Fruit fly (Drosophila melanogaster): ENCODE measurements around the gene CG3198.

DNA sequence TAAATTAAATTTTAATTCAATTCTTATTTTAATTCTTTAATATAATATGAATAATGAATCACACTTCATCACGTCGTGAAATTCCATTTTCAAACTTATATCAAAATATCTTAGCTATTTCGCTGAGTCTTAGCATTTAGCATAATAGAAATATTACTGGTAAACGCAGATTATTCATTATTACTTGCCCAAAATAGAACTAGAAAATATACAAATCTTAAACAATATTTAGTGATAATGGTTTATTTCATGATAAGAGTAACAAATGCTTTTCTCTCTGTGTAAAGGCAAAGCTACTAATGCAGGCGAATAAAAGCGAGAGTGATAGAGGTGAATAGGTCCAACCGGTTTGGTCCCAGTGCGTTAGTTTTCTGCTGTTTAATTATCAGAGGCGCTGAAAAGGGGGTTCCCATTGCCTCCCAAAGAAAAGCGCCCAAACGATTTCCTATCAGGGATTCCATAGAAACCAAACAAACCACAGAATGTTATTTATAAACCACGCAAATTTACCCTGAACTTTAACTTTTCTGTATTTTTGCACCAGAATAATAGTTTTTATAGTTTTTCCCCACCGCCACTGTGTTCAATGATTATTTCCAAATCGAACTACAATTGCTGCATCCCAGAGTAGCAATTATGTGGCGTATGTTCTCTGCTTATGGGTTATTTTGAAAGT lies 10.8 kb downstream of the CG3198 start:
- TF ChIP-seq CG6854 (GFP tag; optimal IDR thresholded peaks at IDR 0.05), result no peak
- peak; percentile 62 for TF ChIP-seq CG4318 (GFP tag; optimal IDR thresholded peaks at IDR 0.05)
- TF ChIP-seq Hr39 (GFP tag; optimal IDR thresholded peaks at IDR 0.05), result no peak
- no peak for TF ChIP-seq Sox102F (GFP tag; optimal IDR thresholded peaks at IDR 0.05)
- TF ChIP-seq CG1621 (tag; optimal IDR thresholded peaks at IDR 0.05), result no peak

All from whole organism, prepupa.